Worm (Caenorhabditis elegans) whole organism, young adult: Measurements from ENCODE around the gene vha-1.
A peak's percentile ranks its signal among the peaks of the same experiment; 100 is the strongest.

ENCODE experiments used
- B0035.1 ChIP-seq: sonication (generic microtip); optimal IDR thresholded peaks from 2 replicates; lab custom pipeline; 2016; ENCODE audit warnings: missing genetic modification characterization, mild to moderate bottlenecking, missing compliant biosample characterization, missing genotype, missing genetic modification reagents
- C17E4.6 ChIP-seq: fragments of 200-800 bp; sonication (Bioruptor generic); IDR thresholded peaks from 2 replicates; pipeline ENCODE4 v1.3.6; 2022; ENCODE audit warnings: missing genetic modification reagents, missing genetic modification characterization, missing compliant biosample characterization
- F33H1.4 ChIP-seq: fragments of 200-800 bp; sonication (Bioruptor generic); IDR thresholded peaks from 2 replicates; pipeline ENCODE4 v1.3.6; 2022; ENCODE audit warnings: missing genetic modification reagents, missing genetic modification characterization, missing compliant biosample characterization
- F49E8.2 ChIP-seq: sonication (generic microtip); optimal IDR thresholded peaks from 3 replicates; lab custom pipeline; 2017; ENCODE audit warnings: missing genetic modification characterization, mild to moderate bottlenecking, missing compliant biosample characterization, antibody characterized with exemption, moderate library complexity; ENCODE audit not compliant: insufficient read depth
- F52B5.7 ChIP-seq: sonication (generic microtip); optimal IDR thresholded peaks from 2 replicates; lab custom pipeline; 2016; ENCODE audit warnings: mild to moderate bottlenecking, missing genetic modification characterization, missing compliant biosample characterization
- Y95B8A.8 ChIP-seq: fragments of 200-800 bp; sonication (Bioruptor generic); IDR thresholded peaks from 2 replicates; pipeline ENCODE4 v1.3.6; 2022; ENCODE audit warnings: missing genetic modification reagents, missing genetic modification characterization, missing compliant biosample characterization
- ZK185.1 ChIP-seq: sonication (generic microtip); optimal IDR thresholded peaks from 2 replicates; lab custom pipeline; 2016; ENCODE audit warnings: mild to moderate bottlenecking, missing genetic modification characterization, missing compliant biosample characterization; ENCODE audit not compliant: poor library complexity, severe bottlenecking
- aptf-2 ChIP-seq: fragments of 200-800 bp; sonication (Bioruptor generic); conservative IDR thresholded peaks from 2 replicates; pipeline ENCODE4 v1.3.6; 2022; ENCODE audit warnings: missing genetic modification reagents, missing genetic modification characterization, missing compliant biosample characterization
- athp-1 ChIP-seq: sonication (generic microtip); optimal IDR thresholded peaks from 2 replicates; lab custom pipeline; 2017; ENCODE audit warnings: mild to moderate bottlenecking, missing genetic modification characterization, missing compliant biosample characterization
- attf-3 ChIP-seq: fragments of 200-800 bp; sonication (Bioruptor generic); conservative IDR thresholded peaks from 2 replicates; pipeline ENCODE4 v1.3.6; 2022; ENCODE audit warnings: missing genetic modification reagents, missing genetic modification characterization, missing compliant biosample characterization
- ccch-3 ChIP-seq: fragments of 200-800 bp; sonication (Bioruptor generic); optimal IDR thresholded peaks from 2 replicates; lab custom pipeline; 2018; ENCODE audit warnings: mild to moderate bottlenecking, missing genetic modification characterization, missing compliant biosample characterization
- ceh-27 ChIP-seq: fragments of 200-800 bp; sonication (Bioruptor generic); optimal IDR thresholded peaks from 2 replicates; lab custom pipeline; 2018; ENCODE audit warnings: mild to moderate bottlenecking, missing genetic modification characterization, moderate library complexity, missing compliant biosample characterization
- ceh-79 ChIP-seq: sonication (generic microtip); optimal IDR thresholded peaks from 2 replicates; lab custom pipeline; 2017; ENCODE audit warnings: mild to moderate bottlenecking, missing genetic modification characterization, missing compliant biosample characterization
- dox-1 ChIP-seq: fragments of 200-800 bp; sonication (Bioruptor generic); IDR thresholded peaks from 2 replicates; pipeline ENCODE4 v1.3.6; 2022; ENCODE audit warnings: missing genetic modification reagents, missing genetic modification characterization, missing compliant biosample characterization
- dpl-1 ChIP-seq: fragments of 150-350 bp; optimal IDR thresholded peaks from 2 replicates; lab custom pipeline; 2014; ENCODE audit warnings: missing biosample characterization, missing genetic modification reagents, missing genetic modification characterization
- efl-1 ChIP-seq: fragments of 150-350 bp; optimal IDR thresholded peaks from 2 replicates; lab custom pipeline; 2014; ENCODE audit warnings: missing biosample characterization, missing genetic modification reagents, missing genetic modification characterization
- gei-17 ChIP-seq: fragments of 200-800 bp; sonication (Bioruptor generic); optimal IDR thresholded peaks from 2 replicates; lab custom pipeline; 2018; ENCODE audit warnings: mild to moderate bottlenecking, missing genetic modification characterization, missing compliant biosample characterization
- hmg-1.2 ChIP-seq: fragments of 200-800 bp; sonication (Bioruptor generic); IDR thresholded peaks from 2 replicates; pipeline ENCODE4 v1.3.6; 2022; ENCODE audit warnings: missing genetic modification reagents, missing genetic modification characterization, missing compliant biosample characterization
- lag-1 ChIP-seq: fragments of 200-800 bp; sonication (Bioruptor generic); IDR thresholded peaks from 2 replicates; pipeline ENCODE4 v1.3.6; 2022; ENCODE audit warnings: missing genetic modification reagents, missing genetic modification characterization, missing compliant biosample characterization
- lin-35 ChIP-seq, 3 experiments: fragments of 150-350 bp in 2 of 3; sonication (generic microtip) in 1 of 3; optimal IDR thresholded peaks; 2 replicates each; lab custom pipeline; 2014 to 2018; ENCODE audit warnings: missing biosample characterization in 3 of 3, missing genetic modification characterization in 3 of 3, missing genetic modification reagents in 3 of 3
- lin-40 ChIP-seq: sonication (generic microtip); optimal IDR thresholded peaks from 2 replicates; lab custom pipeline; 2016; ENCODE audit warnings: missing genetic modification characterization, mild to moderate bottlenecking, missing compliant biosample characterization, missing genotype, missing genetic modification reagents
- lin-54 ChIP-seq: fragments of 200-800 bp; sonication (Bioruptor generic); optimal IDR thresholded peaks from 2 replicates; lab custom pipeline; 2018; ENCODE audit warnings: mild to moderate bottlenecking, missing genetic modification characterization, missing compliant biosample characterization
- lir-1 ChIP-seq: fragments of 200-800 bp; sonication (Bioruptor generic); conservative IDR thresholded peaks from 2 replicates; pipeline ENCODE4 v1.3.6; 2022; ENCODE audit warnings: missing genetic modification reagents, missing genetic modification characterization, missing compliant biosample characterization
- lsl-1 ChIP-seq: fragments of 200-800 bp; sonication (Bioruptor generic); optimal IDR thresholded peaks from 2 replicates; lab custom pipeline; 2018; ENCODE audit warnings: mild to moderate bottlenecking, missing genetic modification characterization, moderate library complexity, missing compliant biosample characterization
- madf-3 ChIP-seq: fragments of 200-800 bp; sonication (Bioruptor generic); IDR thresholded peaks from 2 replicates; pipeline ENCODE4 v1.3.6; 2022; ENCODE audit warnings: missing genetic modification reagents, missing genetic modification characterization, missing compliant biosample characterization
- madf-6 ChIP-seq: fragments of 200-800 bp; sonication (Bioruptor generic); IDR thresholded peaks from 2 replicates; pipeline ENCODE4 v1.3.6; 2022; ENCODE audit warnings: missing genetic modification reagents, missing genetic modification characterization, missing compliant biosample characterization
- mcd-1 ChIP-seq: fragments of 200-800 bp; sonication (Bioruptor generic); IDR thresholded peaks from 2 replicates; pipeline ENCODE4 v1.3.6; 2022; ENCODE audit warnings: missing genetic modification reagents, missing genetic modification characterization, missing compliant biosample characterization
- mel-28 ChIP-seq: sonication (generic microtip); optimal IDR thresholded peaks from 2 replicates; lab custom pipeline; 2016; ENCODE audit warnings: borderline replicate concordance, mild to moderate bottlenecking, missing genetic modification characterization, missing compliant biosample characterization
- nfyb-1 ChIP-seq: fragments of 200-800 bp; sonication (Bioruptor generic); IDR thresholded peaks from 2 replicates; pipeline ENCODE4 v1.3.6; 2022; ENCODE audit warnings: missing genetic modification reagents, missing genetic modification characterization, missing compliant biosample characterization
- pbrm-1 ChIP-seq: fragments of 200-800 bp; sonication (Bioruptor generic); IDR thresholded peaks from 2 replicates; pipeline ENCODE4 v1.3.6; 2022; ENCODE audit warnings: missing genetic modification reagents, missing genetic modification characterization, missing compliant biosample characterization
- rpc-1 ChIP-seq, 2 experiments: fragments of 150-350 bp in 1 of 2; sonication (generic microtip) in 1 of 2; optimal IDR thresholded peaks; 2 replicates each; lab custom pipeline; 2014 to 2018; ENCODE audit warnings: missing biosample characterization in 1 of 2, missing genetic modification characterization in 1 of 2, missing genetic modification reagents in 1 of 2, missing genotype in 1 of 2
- sdz-38 ChIP-seq: sonication (generic microtip); optimal IDR thresholded peaks from 2 replicates; lab custom pipeline; 2016; ENCODE audit warnings: missing genotype, missing genetic modification characterization, missing compliant biosample characterization
- snpc-3.4 ChIP-seq: sonication (generic microtip); optimal IDR thresholded peaks from 2 replicates; lab custom pipeline; 2017; ENCODE audit warnings: missing genetic modification characterization, mild to moderate bottlenecking, missing compliant biosample characterization, antibody characterized with exemption, moderate library complexity, missing genotype, missing genetic modification reagents
- snpc-4 ChIP-seq, 5 experiments: fragments of 150-350 bp in 1 of 5; sonication (generic microtip) in 4 of 5; optimal IDR thresholded peaks; 2 replicates each; lab custom pipeline; 2014 to 2018; ENCODE audit warnings: missing genetic modification characterization in 5 of 5, missing biosample characterization in 3 of 5, antibody characterized with exemption in 2 of 5, mild to moderate bottlenecking in 2 of 5, missing compliant biosample characterization in 2 of 5, missing genotype in 2 of 5, moderate library complexity in 2 of 5, missing genetic modification reagents in 1 of 5
- somi-1 ChIP-seq: fragments of 200-800 bp; sonication (Bioruptor generic); optimal IDR thresholded peaks from 2 replicates; lab custom pipeline; 2018; ENCODE audit warnings: mild to moderate bottlenecking, missing genetic modification characterization, missing compliant biosample characterization
- xnd-1 ChIP-seq: sonication (generic microtip); optimal IDR thresholded peaks from 2 replicates; lab custom pipeline; 2016; ENCODE audit warnings: missing genotype, missing genetic modification reagents, missing genetic modification characterization, missing compliant biosample characterization
- zim-3 ChIP-seq: sonication (generic microtip); optimal IDR thresholded peaks from 2 replicates; lab custom pipeline; 2017; ENCODE audit warnings: mild to moderate bottlenecking, missing genetic modification characterization, moderate library complexity, missing compliant biosample characterization
- ztf-18 ChIP-seq: sonication (generic microtip); optimal IDR thresholded peaks from 2 replicates; lab custom pipeline; 2016; ENCODE audit warnings: missing genotype, mild to moderate bottlenecking, missing genetic modification characterization, missing compliant biosample characterization
- ztf-3 ChIP-seq: fragments of 200-800 bp; sonication (Bioruptor generic); optimal IDR thresholded peaks from 2 replicates; lab custom pipeline; 2018; ENCODE audit warnings: mild to moderate bottlenecking, missing genetic modification characterization, missing compliant biosample characterization

Gene vha-1

ce11 chrIII:9775916-9776315 lies 5.1 kb upstream of the vha-1 start (continued):
- TF ChIP-seq snpc-3.4 (no peak), ZK185.1 (tag; lab: Kevin White, UChicago) (no peak), sdz-38 (tag; lab: Kevin White, UChicago) (no peak), dpl-1 (GFP tag; lab: Kevin White, UChicago) (peak; percentile 38), snpc-4 (GFP tag; optimal IDR thresholded peaks at IDR 0.05; lab: Kevin White, UChicago) (no peak), snpc-4 (tag; optimal IDR thresholded peaks at IDR 0.05; lab: Kevin White, UChicago) (no peak), ceh-27 (GFP tag; lab: Kevin White, UChicago) (no peak), ztf-3 (no peak), C17E4.6 (GFP tag; lab: Robert Waterston, UW) (no peak), somi-1 (GFP tag; lab: Kevin White, UChicago) (no peak), efl-1 (peak; percentile 86), lir-1 (GFP tag; lab: Robert Waterston, UW) (0 out of 2 replicates have a peak, but pooled peaks have one; percentile 16), F52B5.7 (no peak), attf-3 (GFP tag; lab: Robert Waterston, UW) (no peak), aptf-2 (GFP tag; lab: Robert Waterston, UW) (no peak), lin-35 (GFP tag; optimal IDR thresholded peaks at IDR 0.05; lab: Kevin White, UChicago) (peak in 1 of 3 experiments; percentile 38)
- TF ChIP-seq, all 124 proteins: peak for 12

ce11 chrIII:9776323-9776722 lies 4.7 kb upstream of the vha-1 start, which contains the start of gene usp-46:
usp-46 (plus strand) TSS chrIII:9776623.
- TF ChIP-seq hmg-1.2 (GFP tag; lab: Robert Waterston, UW): peak; percentile 29; the same call in 1 of the 2 replicates
- TF ChIP-seq zim-3 (tag; lab: Kevin White, UChicago): no peak
- no peak for TF ChIP-seq Y95B8A.8 (GFP tag; lab: Robert Waterston, UW)
- TF ChIP-seq lin-40 (tag; lab: Kevin White, UChicago): no peak

ce11 chrIII:9779080-9779479 lies 2.0 kb upstream of the vha-1 start:
- no peak for TF ChIP-seq dox-1 (GFP tag; lab: Robert Waterston, UW)
- TF ChIP-seq F33H1.4 (GFP tag; lab: Robert Waterston, UW): peak; percentile 55; the same call in 1 of the 2 replicates
- no peak for TF ChIP-seq ccch-3 (GFP tag; lab: Kevin White, UChicago)
- 0 out of 2 replicates have a peak, but pooled peaks have one; percentile 53 for TF ChIP-seq madf-3 (GFP tag; lab: Robert Waterston, UW)
- peak; percentile 19 for TF ChIP-seq xnd-1 (tag; lab: Kevin White, UChicago)
- peak; percentile 52 for TF ChIP-seq lsl-1 (GFP tag; lab: Kevin White, UChicago)
- TF ChIP-seq mel-28 (tag; lab: Kevin White, UChicago): no peak

- TF ChIP-seq lin-54 (no peak), madf-3 (GFP tag; lab: Robert Waterston, UW) (0 out of 2 replicates have a peak, but pooled peaks have one; percentile 55)
These were observed 800 bp upstream of the vha-1 start, which contains the start of gene sqv-3 for ce11 chrIII:9780254-9780653. sqv-3 (minus strand) TSS chrIII:9780354.

- TF ChIP-seq mcd-1 (GFP tag; lab: Robert Waterston, UW) (peak; percentile 62), nfyb-1 (GFP tag; lab: Robert Waterston, UW) (peak; percentile 77), gei-17 (GFP tag; lab: Kevin White, UChicago) (no peak), lag-1 (GFP tag; lab: Robert Waterston, UW) (no peak), ZK185.1 (tag; lab: Kevin White, UChicago) (peak; percentile 37), pbrm-1 (peak; percentile 75), ceh-79 (tag; lab: Kevin White, UChicago) (peak; percentile 53), madf-6 (GFP tag; lab: Robert Waterston, UW) (peak; percentile 57), athp-1 (tag; lab: Kevin White, UChicago) (peak; percentile 77), rpc-1 (optimal IDR thresholded peaks at IDR 0.05; lab: Kevin White, UChicago) (no peak), rpc-1 (tag; optimal IDR thresholded peaks at IDR 0.05; lab: Kevin White, UChicago) (no peak), aptf-2 (GFP tag; lab: Robert Waterston, UW) (no peak), ztf-18 (tag; lab: Kevin White, UChicago) (no peak), madf-3 (GFP tag; lab: Robert Waterston, UW) (0 out of 2 replicates have a peak, but pooled peaks have one; percentile 64), F52B5.7 (peak; percentile 53), F49E8.2 (peak; percentile 54), B0035.1 (peak; percentile 55)
These were observed 970 bp downstream of the vha-1 start, which contains the start of gene vha-2 for ce11 chrIII:9782011-9782436. vha-2 (plus strand) TSS chrIII:9782164.
